Worm (Caenorhabditis elegans) whole organism, early embryonic: ENCODE data around the gene F35A5.5.

ENCODE experiments used
- B0310.2 ChIP-seq: sonication (generic microtip); optimal IDR thresholded peaks from 2 replicates; lab custom pipeline; 2016; ENCODE audit warnings: mild to moderate bottlenecking, missing genetic modification characterization, missing compliant biosample characterization
- F13C5.2 ChIP-seq: sonication (generic microtip); optimal IDR thresholded peaks from 2 replicates; lab custom pipeline; 2017; ENCODE audit warnings: mild to moderate bottlenecking, missing genetic modification characterization, inconsistent platforms, missing compliant biosample characterization
- aly-1 ChIP-seq: sonication (generic microtip); optimal IDR thresholded peaks from 2 replicates; lab custom pipeline; 2016; ENCODE audit warnings: missing genetic modification characterization, missing compliant biosample characterization
- ama-1 ChIP-seq: fragments of 150-350 bp; optimal IDR thresholded peaks from 2 replicates; lab custom pipeline; 2014
- ceh-13 ChIP-seq: fragments of 200-800 bp; sonication (Bioruptor generic); optimal IDR thresholded peaks from 2 replicates; lab custom pipeline; 2018; ENCODE audit warnings: mild to moderate bottlenecking, missing genetic modification characterization, missing compliant biosample characterization
- ceh-36 ChIP-seq: sonication (generic microtip); optimal IDR thresholded peaks from 2 replicates; lab custom pipeline; 2016; ENCODE audit warnings: missing genetic modification characterization, inconsistent platforms, missing compliant biosample characterization
- ets-7 ChIP-seq: sonication (generic microtip); optimal IDR thresholded peaks from 2 replicates; lab custom pipeline; 2016; ENCODE audit warnings: missing genotype, missing genetic modification characterization, missing compliant biosample characterization
- flt-1 ChIP-seq: fragments of 200-800 bp; sonication (Bioruptor generic); IDR thresholded peaks from 2 replicates; pipeline ENCODE4 v1.3.6; 2022; ENCODE audit warnings: missing genetic modification characterization, missing compliant biosample characterization
- hmbx-1 ChIP-seq: sonication (generic microtip); optimal IDR thresholded peaks from 2 replicates; lab custom pipeline; 2016; ENCODE audit warnings: mild to moderate bottlenecking, missing genetic modification characterization, missing compliant biosample characterization
- hmg-4 ChIP-seq: fragments of 200-800 bp; sonication (Bioruptor generic); optimal IDR thresholded peaks from 2 replicates; lab custom pipeline; 2018; ENCODE audit warnings: mild to moderate bottlenecking, missing genetic modification characterization, missing compliant biosample characterization
- hnd-1 ChIP-seq: sonication (generic microtip); optimal IDR thresholded peaks from 2 replicates; lab custom pipeline; 2016; ENCODE audit warnings: missing genetic modification characterization, missing compliant biosample characterization
- pes-1 ChIP-seq: fragments of 200-800 bp; sonication (Bioruptor generic); IDR thresholded peaks from 2 replicates; pipeline ENCODE4 v1.3.6; 2022; ENCODE audit warnings: missing genetic modification reagents, missing genetic modification characterization, missing compliant biosample characterization
- scrt-1 ChIP-seq: fragments of 200-800 bp; sonication (Bioruptor generic); IDR thresholded peaks from 2 replicates; pipeline ENCODE4 v1.3.6; 2022; ENCODE audit warnings: missing genetic modification characterization, missing compliant biosample characterization
- sea-1 ChIP-seq: fragments of 200-800 bp; sonication (Bioruptor generic); conservative IDR thresholded peaks from 2 replicates; pipeline ENCODE4 v1.3.6; 2022; ENCODE audit warnings: missing genetic modification characterization, missing compliant biosample characterization
- tbx-11 ChIP-seq: fragments of 200-800 bp; sonication (Bioruptor generic); IDR thresholded peaks from 2 replicates; pipeline ENCODE4 v1.3.6; 2022; ENCODE audit warnings: missing genetic modification characterization, missing compliant biosample characterization
- tbx-37 ChIP-seq: fragments of 200-800 bp; sonication (Bioruptor generic); conservative IDR thresholded peaks from 2 replicates; pipeline ENCODE4 v1.3.6; 2022; ENCODE audit warnings: missing genetic modification reagents, missing genetic modification characterization, missing compliant biosample characterization
- tra-4 ChIP-seq: sonication (generic microtip); optimal IDR thresholded peaks from 2 replicates; lab custom pipeline; 2017; ENCODE audit warnings: missing genetic modification characterization, missing compliant biosample characterization

The F35A5.5 gene

DNA sequence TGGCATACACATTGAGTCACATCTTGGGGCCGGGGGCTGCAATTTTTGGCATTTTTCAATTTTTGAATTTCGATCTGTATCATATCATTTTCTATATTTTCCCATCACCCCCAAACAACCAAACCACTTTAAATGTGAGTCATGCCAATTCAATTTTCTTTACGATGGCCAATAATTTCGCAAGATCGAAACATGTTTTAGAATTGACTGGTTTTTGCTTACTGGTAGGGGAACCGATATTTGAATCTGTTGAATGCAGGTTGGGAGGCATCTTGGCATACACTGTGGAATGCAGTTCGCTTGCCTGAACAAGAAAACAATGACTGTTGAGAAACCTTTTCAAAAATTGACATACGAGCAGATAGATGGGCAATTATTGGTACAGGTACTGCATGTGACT lies 4.4 kb downstream of the F35A5.5 start:
- TF ChIP-seq tbx-37 (no peak), hmbx-1 (no peak), tbx-11 (GFP tag; lab: Robert Waterston, UW) (no peak), hmg-4 (GFP tag; lab: Kevin White, UChicago) (no peak), hnd-1 (tag; lab: Kevin White, UChicago) (no peak), F13C5.2 (no peak), scrt-1 (GFP tag; lab: Robert Waterston, UW) (no peak), ceh-36 (tag; lab: Kevin White, UChicago) (no peak), sea-1 (GFP tag; lab: Robert Waterston, UW) (no peak), flt-1 (GFP tag; lab: Robert Waterston, UW) (no peak), ets-7 (tag; lab: Kevin White, UChicago) (no peak), B0310.2 (tag; lab: Kevin White, UChicago) (no peak), aly-1 (tag; lab: Kevin White, UChicago) (no peak), ama-1 (lab: Kevin White, UChicago) (no peak), ceh-13 (GFP tag; lab: Kevin White, UChicago) (no peak), pes-1 (GFP tag; lab: Robert Waterston, UW) (no peak), tra-4 (tag; lab: Kevin White, UChicago) (no peak)

- no peak for TF ChIP-seq tra-4 (tag; lab: Kevin White, UChicago)
- no peak for TF ChIP-seq tbx-11 (GFP tag; lab: Robert Waterston, UW)
- no peak for TF ChIP-seq tbx-37
- TF ChIP-seq hnd-1 (tag; lab: Kevin White, UChicago) = no peak
- TF ChIP-seq ama-1 (lab: Kevin White, UChicago) = no peak
- no peak for TF ChIP-seq ets-7 (tag; lab: Kevin White, UChicago)
These were observed 7.1 kb downstream of the F35A5.5 start for ce11 chrX:3788483-3788882.

ce11 chrX:3787431-3788076 lies 8.0 kb downstream of the F35A5.5 start, which contains the start of gene pmpl-1:
pmpl-1 (plus strand) TSS chrX:3788026.
- TF ChIP-seq hmg-4 (GFP tag; lab: Kevin White, UChicago) = peak; percentile 55
- no peak for TF ChIP-seq tbx-37

DNA sequence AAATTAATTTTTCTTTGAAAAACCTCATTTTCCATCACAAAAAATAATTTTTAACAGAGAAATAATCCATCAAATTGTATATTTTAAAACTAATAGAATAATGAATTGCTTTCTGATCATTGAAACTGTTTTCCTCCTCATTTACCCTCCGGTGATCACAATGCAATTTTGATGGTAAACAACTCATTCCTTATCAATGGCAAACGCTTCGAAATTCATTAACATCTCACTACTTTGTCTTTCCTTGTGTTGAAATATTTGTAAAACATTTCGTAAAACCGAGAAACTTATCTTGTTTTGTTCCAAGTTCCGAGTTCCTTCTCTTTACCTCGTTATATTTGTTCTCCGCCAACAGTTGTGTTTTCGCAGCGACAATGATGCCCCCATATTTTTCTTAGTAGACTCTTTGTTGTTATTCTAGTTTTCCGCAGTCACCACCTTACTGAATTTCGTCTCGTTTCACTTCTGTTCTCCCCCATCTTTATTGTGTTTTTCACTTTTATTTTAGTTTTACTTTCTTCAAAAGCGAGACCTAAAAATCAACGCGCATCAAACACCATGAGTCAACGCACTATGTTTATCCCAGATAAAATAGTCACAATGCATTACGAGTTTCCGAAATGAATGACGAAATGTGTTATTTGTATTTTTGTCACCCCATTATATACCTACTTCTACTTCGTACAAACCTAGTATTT lies 10.3 kb downstream of the F35A5.5 start:
- no peak for TF ChIP-seq ama-1 (lab: Kevin White, UChicago)
- TF ChIP-seq F13C5.2 = no peak
- TF ChIP-seq hnd-1 (tag; lab: Kevin White, UChicago) = no peak
- TF ChIP-seq hmg-4 (GFP tag; lab: Kevin White, UChicago) = no peak
- no peak for TF ChIP-seq flt-1 (GFP tag; lab: Robert Waterston, UW)
- no peak for TF ChIP-seq ceh-36 (tag; lab: Kevin White, UChicago)
- TF ChIP-seq ceh-13 (GFP tag; lab: Kevin White, UChicago) = no peak
- no peak for TF ChIP-seq pes-1 (GFP tag; lab: Robert Waterston, UW)
- TF ChIP-seq ets-7 (tag; lab: Kevin White, UChicago) = no peak
- TF ChIP-seq scrt-1 (GFP tag; lab: Robert Waterston, UW) = no peak
- TF ChIP-seq B0310.2 (tag; lab: Kevin White, UChicago) = no peak
- no peak for TF ChIP-seq hmbx-1
- no peak for TF ChIP-seq tra-4 (tag; lab: Kevin White, UChicago)
- no peak for TF ChIP-seq tbx-37
- TF ChIP-seq sea-1 (GFP tag; lab: Robert Waterston, UW) = no peak
- no peak for TF ChIP-seq tbx-11 (GFP tag; lab: Robert Waterston, UW)
- TF ChIP-seq aly-1 (tag; lab: Kevin White, UChicago) = no peak

DNA sequence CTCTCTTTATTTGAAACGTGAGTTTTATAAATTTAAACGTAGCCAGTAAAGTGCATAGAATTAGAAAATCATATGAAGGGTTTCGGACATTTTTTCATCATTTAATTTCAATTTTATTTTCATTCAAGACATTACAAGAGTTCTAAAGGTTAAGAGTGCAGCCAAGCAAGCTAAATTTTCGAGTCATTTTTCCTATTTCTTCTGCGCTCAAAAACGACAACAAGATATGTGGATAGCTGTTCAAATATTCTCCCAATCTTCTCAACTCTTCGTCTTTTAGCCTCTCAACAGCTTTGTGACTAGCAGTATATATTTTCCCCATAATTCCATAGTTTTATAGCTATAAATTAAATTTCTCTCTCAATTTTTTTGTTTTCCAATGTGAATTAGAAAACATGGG lies 11.9 kb downstream of the F35A5.5 start:
- TF ChIP-seq F13C5.2 = no peak
- TF ChIP-seq hnd-1 (tag; lab: Kevin White, UChicago) = no peak
- no peak for TF ChIP-seq aly-1 (tag; lab: Kevin White, UChicago)
- no peak for TF ChIP-seq ama-1 (lab: Kevin White, UChicago)
- no peak for TF ChIP-seq ceh-36 (tag; lab: Kevin White, UChicago)
- TF ChIP-seq ceh-13 (GFP tag; lab: Kevin White, UChicago) = no peak
- no peak for TF ChIP-seq scrt-1 (GFP tag; lab: Robert Waterston, UW)
- TF ChIP-seq ets-7 (tag; lab: Kevin White, UChicago) = no peak
- TF ChIP-seq hmg-4 (GFP tag; lab: Kevin White, UChicago) = no peak

DNA sequence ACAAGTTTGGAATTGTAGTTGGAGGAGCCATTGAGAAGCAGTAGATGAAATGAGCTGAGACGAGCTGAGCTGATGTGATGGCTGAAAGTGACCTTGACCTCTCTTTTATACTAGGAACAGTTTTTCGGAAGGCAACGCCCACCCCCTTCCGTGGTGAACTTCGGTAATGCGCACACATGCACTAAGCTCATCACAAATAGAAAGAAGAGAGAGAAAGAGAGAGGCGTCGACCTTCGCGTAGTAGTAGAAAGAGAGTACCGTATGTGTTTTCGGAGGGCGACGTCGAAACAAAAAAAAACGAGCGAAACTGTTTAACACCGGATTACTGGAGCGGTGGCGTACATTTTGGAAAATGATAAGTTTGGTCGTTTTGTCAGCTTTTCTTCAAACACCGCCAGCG lies 14.5 kb downstream of the F35A5.5 start, which contains the start of gene marg-1:
marg-1 (minus strand) TSS at position 101 of the 400 bp plus-strand sequence.
- no peak for TF ChIP-seq tra-4 (tag; lab: Kevin White, UChicago)
- TF ChIP-seq tbx-37 = no peak
- TF ChIP-seq hnd-1 (tag; lab: Kevin White, UChicago) = no peak
- TF ChIP-seq F13C5.2 = no peak
- no peak for TF ChIP-seq ceh-13 (GFP tag; lab: Kevin White, UChicago)
- no peak for TF ChIP-seq aly-1 (tag; lab: Kevin White, UChicago)
- no peak for TF ChIP-seq B0310.2 (tag; lab: Kevin White, UChicago)
- TF ChIP-seq ama-1 (lab: Kevin White, UChicago) = no peak
- TF ChIP-seq tbx-11 (GFP tag; lab: Robert Waterston, UW) = no peak
- TF ChIP-seq hmg-4 (GFP tag; lab: Kevin White, UChicago) = no peak
- no peak for TF ChIP-seq pes-1 (GFP tag; lab: Robert Waterston, UW)
- TF ChIP-seq sea-1 (GFP tag; lab: Robert Waterston, UW) = no peak
- TF ChIP-seq ets-7 (tag; lab: Kevin White, UChicago) = no peak
- no peak for TF ChIP-seq hmbx-1
- no peak for TF ChIP-seq flt-1 (GFP tag; lab: Robert Waterston, UW)
- TF ChIP-seq scrt-1 (GFP tag; lab: Robert Waterston, UW) = no peak
- no peak for TF ChIP-seq ceh-36 (tag; lab: Kevin White, UChicago)
